Worm (Caenorhabditis elegans): Measurements from ENCODE around the gene R09H10.3.
A peak's percentile ranks its signal among the peaks of the same experiment; 100 is the strongest.

The R09H10.3 gene

ce11 chrIV:10584237-10584636, 22.6 kb upstream of the R09H10.3 start, which contains the start of gene oac-8:
Gene oac-8, plus strand, starts transcription at chrIV:10584537.
- TF ChIP-seq fos-1 (tag; optimal IDR thresholded peaks at IDR 0.05), result no peak

ce11 chrIV:10589072-10589471, 17.8 kb upstream of the R09H10.3 start, which contains the start of gene C43F9.4:
Gene C43F9.4, minus strand, starts transcription at chrIV:10589172.
- no peak for TF ChIP-seq mdl-1 (tag; optimal IDR thresholded peaks at IDR 0.05)
- no peak for TF ChIP-seq nhr-84 (tag; optimal IDR thresholded peaks at IDR 0.05)
- TF ChIP-seq lin-14 (GFP tag; optimal IDR thresholded peaks at IDR 0.05), result no peak
- no peak for TF ChIP-seq lin-35 (GFP tag; optimal IDR thresholded peaks at IDR 0.05)
- no peak for TF ChIP-seq ztf-4 (tag; optimal IDR thresholded peaks at IDR 0.05)
- no peak for TF ChIP-seq elt-3 (tag; optimal IDR thresholded peaks at IDR 0.05)
- TF ChIP-seq efl-3 (GFP tag; optimal IDR thresholded peaks at IDR 0.05), result no peak
- TF ChIP-seq ztf-11 (tag; optimal IDR thresholded peaks at IDR 0.05), result no peak
- TF ChIP-seq nhr-20 (tag; optimal IDR thresholded peaks at IDR 0.05), result no peak
- no peak for TF ChIP-seq efl-1 (optimal IDR thresholded peaks at IDR 0.05)
- TF ChIP-seq efl-1 (GFP tag; optimal IDR thresholded peaks at IDR 0.05 in 1 of 2), result no peak
- TF ChIP-seq fos-1 (tag; optimal IDR thresholded peaks at IDR 0.05), result no peak
- TF ChIP-seq dpl-1 (GFP tag; optimal IDR thresholded peaks at IDR 0.05), result no peak
- no peak for TF ChIP-seq hpl-2 (GFP tag; optimal IDR thresholded peaks at IDR 0.05)
- TF ChIP-seq grh-1 (GFP tag; IDR thresholded peaks at IDR 0.05), result no peak
- TF ChIP-seq ceh-90 (tag; optimal IDR thresholded peaks at IDR 0.05), result no peak

ce11 chrIV:10590649-10591048, 16.2 kb upstream of the R09H10.3 start, which contains the start of the genes C43F9.5 and nkb-2:
Gene C43F9.5, minus strand, starts transcription at chrIV:10590749.
Gene nkb-2, plus strand, starts transcription at chrIV:10590925.
- no peak for TF ChIP-seq ets-5 (GFP tag; IDR thresholded peaks at IDR 0.05)
- TF ChIP-seq lir-3 (tag; optimal IDR thresholded peaks at IDR 0.05; ENCODE audit: poor library complexity), result no peak
- no peak for TF ChIP-seq ztf-11 (tag; optimal IDR thresholded peaks at IDR 0.05)
- no peak for TF ChIP-seq C04F5.9 (tag; optimal IDR thresholded peaks at IDR 0.05)
- no peak for TF ChIP-seq nhr-84 (tag; optimal IDR thresholded peaks at IDR 0.05)
- no peak for TF ChIP-seq fkh-4 (tag; optimal IDR thresholded peaks at IDR 0.05; ENCODE audit: borderline replicate concordance)
- no peak for TF ChIP-seq ceh-90 (tag; optimal IDR thresholded peaks at IDR 0.05)
- no peak for TF ChIP-seq Y116A8C.19 (tag; optimal IDR thresholded peaks at IDR 0.05; ENCODE audit: borderline replicate concordance)
- TF ChIP-seq nhr-11 (tag; optimal IDR thresholded peaks at IDR 0.05), result no peak
- TF ChIP-seq lin-35 (GFP tag; optimal IDR thresholded peaks at IDR 0.05), result no peak

- TF ChIP-seq unc-30 (tag; optimal IDR thresholded peaks at IDR 0.05), result no peak
- peak; percentile 24 for TF ChIP-seq dsc-1 (tag; optimal IDR thresholded peaks at IDR 0.05)
These were observed 13.3 kb upstream of the R09H10.3 start, which contains the start of gene C43F9.7 for ce11 chrIV:10593570-10593969. Gene C43F9.7, minus strand, starts transcription at chrIV:10593670.

ce11 chrIV:10596505-10596904, 10.3 kb upstream of the R09H10.3 start, which contains the start of gene C43F9.11:
Gene C43F9.11, plus strand, starts transcription at chrIV:10596805.
- TF ChIP-seq nhr-20 (tag; optimal IDR thresholded peaks at IDR 0.05) (no peak), vab-15 (tag; optimal IDR thresholded peaks at IDR 0.05) (no peak), efl-1 (optimal IDR thresholded peaks at IDR 0.05) (no peak), efl-1 (GFP tag; optimal IDR thresholded peaks at IDR 0.05 in 1 of 2) (no peak), nhr-76 (tag; optimal IDR thresholded peaks at IDR 0.05) (no peak), unc-86 (tag; optimal IDR thresholded peaks at IDR 0.05) (no peak), grh-1 (GFP tag; IDR thresholded peaks at IDR 0.05) (no peak), ama-1 (optimal IDR thresholded peaks at IDR 0.05) (no peak), ceh-88 (GFP tag; IDR thresholded peaks at IDR 0.05) (no peak), nhr-237 (tag; optimal IDR thresholded peaks at IDR 0.05) (no peak), lsy-2 (tag; optimal IDR thresholded peaks at IDR 0.05) (no peak), rnt-1 (tag; optimal IDR thresholded peaks at IDR 0.05) (no peak), nhr-28 (tag; optimal IDR thresholded peaks at IDR 0.05) (no peak), unc-30 (tag; optimal IDR thresholded peaks at IDR 0.05) (no peak), nhr-85 (tag) (no peak)

Data from whole organism, L1 larva.